Worm (Caenorhabditis elegans) whole organism, mixed stage, embryonic: ENCODE data around the gene Y7A9A.1.
"Not testable (repeated sequence)": the region's sequence is repeated elsewhere in the genome, so short reads cannot be mapped to it uniquely, and the experiment has no call there.

Experiments
- ces-1 ChIP-seq: fragments of 150-350 bp; optimal IDR thresholded peaks from 2 replicates; lab custom pipeline; 2014; ENCODE audit warnings: missing biosample characterization, missing genetic modification reagents, missing genetic modification characterization
- flh-1 ChIP-seq: fragments of 200-800 bp; sonication (Bioruptor generic); optimal IDR thresholded peaks from 2 replicates; lab custom pipeline; 2018; ENCODE audit warnings: mild to moderate bottlenecking, missing genetic modification characterization, moderate library complexity, missing compliant biosample characterization
- lin-13 ChIP-seq: fragments of 150-350 bp; optimal IDR thresholded peaks from 2 replicates; lab custom pipeline; 2014; ENCODE audit warnings: missing biosample characterization, missing genetic modification characterization
- nhr-12 ChIP-seq: fragments of 150-350 bp; optimal IDR thresholded peaks from 2 replicates; lab custom pipeline; 2014; ENCODE audit warnings: missing biosample characterization, missing genetic modification characterization
- nhr-28 ChIP-seq: fragments of 150-350 bp; optimal IDR thresholded peaks from 2 replicates; lab custom pipeline; 2014; ENCODE audit warnings: missing biosample characterization, missing genetic modification characterization
- nhr-76 ChIP-seq: sonication (generic microtip); optimal IDR thresholded peaks from 2 replicates; lab custom pipeline; 2017; ENCODE audit warnings: missing biosample characterization, missing genetic modification characterization
- pha-4 ChIP-seq: fragments of 150-350 bp; optimal IDR thresholded peaks from 2 replicates; lab custom pipeline; 2018; ENCODE audit warnings: missing biosample characterization, missing genetic modification reagents, missing genetic modification characterization
- snpc-4 ChIP-seq: fragments of 150-350 bp; optimal IDR thresholded peaks from 2 replicates; lab custom pipeline; 2014; ENCODE audit warnings: missing biosample characterization, missing genetic modification characterization
- zip-8 ChIP-seq: fragments of 150-350 bp; optimal IDR thresholded peaks from 2 replicates; lab custom pipeline; 2014; ENCODE audit warnings: missing biosample characterization, missing genetic modification characterization

DNA sequence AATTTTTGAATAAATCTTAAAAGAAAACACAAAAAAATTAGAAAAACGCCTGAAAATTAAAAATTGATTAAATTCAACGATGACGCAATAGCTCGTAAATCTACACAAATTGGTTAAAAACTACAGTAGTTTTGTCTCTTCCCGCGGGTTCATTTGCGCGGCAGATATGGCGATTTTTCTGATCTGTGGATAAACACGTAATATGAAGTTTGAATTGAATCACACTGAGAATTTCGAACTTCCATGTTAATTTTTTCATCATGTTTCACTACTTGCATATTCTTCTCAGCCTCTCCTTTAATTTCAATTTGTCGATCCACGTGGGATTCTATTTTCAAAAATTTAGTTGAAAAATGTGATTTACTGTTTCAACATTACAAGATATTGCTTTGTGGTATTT is 29.5 kb upstream of the Y7A9A.1 start:
- not testable (repeated sequence) for TF ChIP-seq lin-13 (tag; lab: Kevin White, UChicago); snpc-4 (tag; lab: Kevin White, UChicago); flh-1; ces-1 (GFP tag; lab: Kevin White, UChicago); nhr-12 (tag; lab: Kevin White, UChicago); nhr-76 (tag; lab: Kevin White, UChicago); pha-4 (tag; lab: Kevin White, UChicago); nhr-28
- peak; percentile 57 for TF ChIP-seq zip-8
